Worm (Caenorhabditis elegans) whole organism, L1 larva: ENCODE data around the gene R03H10.11.

Source experiments
- C04F5.9 ChIP-seq: sonication (generic microtip); optimal IDR thresholded peaks from 2 replicates; lab custom pipeline; 2016; ENCODE audit warnings: missing genetic modification characterization, missing compliant biosample characterization
- F16B12.6 ChIP-seq: fragments of 150-350 bp; optimal IDR thresholded peaks from 2 replicates; lab custom pipeline; 2014; ENCODE audit warnings: missing biosample characterization, missing genetic modification characterization
- Y116A8C.19 ChIP-seq: sonication (generic microtip); optimal IDR thresholded peaks from 2 replicates; lab custom pipeline; 2016; ENCODE audit warnings: missing compliant biosample characterization, missing genetic modification characterization, borderline replicate concordance
- aly-2 ChIP-seq: fragments of 150-350 bp; optimal IDR thresholded peaks from 2 replicates; lab custom pipeline; 2014; ENCODE audit warnings: missing biosample characterization, missing genetic modification characterization
- ceh-63 ChIP-seq: fragments of 200-800 bp; sonication (Bioruptor generic); optimal IDR thresholded peaks from 2 replicates; lab custom pipeline; 2018; ENCODE audit warnings: mild to moderate bottlenecking, missing genetic modification characterization, missing compliant biosample characterization
- ceh-8 ChIP-seq: fragments of 200-800 bp; sonication (Bioruptor generic); optimal IDR thresholded peaks from 2 replicates; lab custom pipeline; 2018; ENCODE audit warnings: mild to moderate bottlenecking, missing genetic modification characterization, moderate library complexity, missing compliant biosample characterization
- ceh-90 ChIP-seq: sonication (generic microtip); optimal IDR thresholded peaks from 2 replicates; lab custom pipeline; 2016; ENCODE audit warnings: missing genetic modification characterization, missing compliant biosample characterization
- dsc-1 ChIP-seq: sonication (generic microtip); optimal IDR thresholded peaks from 2 replicates; lab custom pipeline; 2016; ENCODE audit warnings: mild to moderate bottlenecking, missing genetic modification characterization, missing compliant biosample characterization
- efl-1 ChIP-seq, 4 experiments: fragments of 150-350 bp; optimal IDR thresholded peaks in 3 of 4; peaks in 1 of 4; 1 replicate in 1 of 4; 2 replicates in 3 of 4; lab custom pipeline; 2014; ENCODE audit warnings: missing biosample characterization in 2 of 4, missing genetic modification characterization in 2 of 4, missing genetic modification reagents in 2 of 4
- egl-13 ChIP-seq: sonication (generic microtip); optimal IDR thresholded peaks from 2 replicates; lab custom pipeline; 2016; ENCODE audit warnings: missing genotype, missing genetic modification reagents, missing genetic modification characterization, missing compliant biosample characterization
- egl-27 ChIP-seq, 2 experiments: fragments of 150-350 bp in 1 of 2; sonication (generic microtip); optimal IDR thresholded peaks; 3 replicates each; lab custom pipeline; 2017 to 2018; ENCODE audit warnings: missing biosample characterization in 2 of 2, missing genetic modification characterization in 2 of 2, missing genetic modification reagents in 2 of 2
- elt-2 ChIP-seq: sonication (generic microtip); optimal IDR thresholded peaks from 2 replicates; lab custom pipeline; 2016; ENCODE audit warnings: missing genetic modification characterization, mild to moderate bottlenecking, inconsistent platforms, missing compliant biosample characterization, missing genetic modification reagents
- ets-5 ChIP-seq: fragments of 200-800 bp; sonication (Bioruptor generic); IDR thresholded peaks from 2 replicates; pipeline ENCODE4 v1.3.6; 2022; ENCODE audit warnings: missing genetic modification characterization, missing compliant biosample characterization
- fkh-10 ChIP-seq: sonication (generic microtip); optimal IDR thresholded peaks from 2 replicates; lab custom pipeline; 2017; ENCODE audit warnings: missing biosample characterization, missing genetic modification reagents, missing genetic modification characterization
- fos-1 ChIP-seq: fragments of 150-350 bp; optimal IDR thresholded peaks from 2 replicates; lab custom pipeline; 2014; ENCODE audit warnings: missing biosample characterization, missing genetic modification characterization
- hlh-17 ChIP-seq: fragments of 200-800 bp; sonication (Bioruptor generic); optimal IDR thresholded peaks from 2 replicates; lab custom pipeline; 2018; ENCODE audit warnings: missing genetic modification characterization, mild to moderate bottlenecking, missing compliant biosample characterization, moderate library complexity, borderline replicate concordance
- irx-1 ChIP-seq: sonication (generic microtip); optimal IDR thresholded peaks from 2 replicates; lab custom pipeline; 2016; ENCODE audit warnings: missing genetic modification characterization, missing compliant biosample characterization
- isw-1 ChIP-seq: fragments of 200-800 bp; sonication (Bioruptor generic); IDR thresholded peaks from 2 replicates; pipeline ENCODE4 v1.3.6; 2022; ENCODE audit warnings: missing genetic modification characterization, missing compliant biosample characterization
- jun-1 ChIP-seq: fragments of 150-350 bp; optimal IDR thresholded peaks from 2 replicates; lab custom pipeline; 2014; ENCODE audit warnings: missing biosample characterization, missing genetic modification reagents, missing genetic modification characterization
- lin-39 ChIP-seq: fragments of 150-350 bp; optimal IDR thresholded peaks from 2 replicates; lab custom pipeline; 2014; ENCODE audit warnings: missing biosample characterization, missing genetic modification reagents, missing genetic modification characterization
- lir-3 ChIP-seq: sonication (generic microtip); optimal IDR thresholded peaks from 2 replicates; lab custom pipeline; 2016; ENCODE audit warnings: mild to moderate bottlenecking, missing genetic modification characterization, moderate library complexity, missing compliant biosample characterization; ENCODE audit not compliant: poor library complexity
- mep-1 ChIP-seq: fragments of 150-350 bp; optimal IDR thresholded peaks from 2 replicates; lab custom pipeline; 2014; ENCODE audit warnings: missing biosample characterization, missing genetic modification characterization
- nhr-11 ChIP-seq: fragments of 150-350 bp; optimal IDR thresholded peaks from 2 replicates; lab custom pipeline; 2014; ENCODE audit warnings: missing biosample characterization, missing genetic modification characterization
- nhr-85 ChIP-seq: sonication (generic microtip); peaks from one replicate; lab custom pipeline; 2016; ENCODE audit warnings: missing genetic modification characterization, inconsistent platforms, missing compliant biosample characterization
- nhr-90 ChIP-seq: sonication (generic microtip); optimal IDR thresholded peaks from 2 replicates; lab custom pipeline; 2016; ENCODE audit warnings: mild to moderate bottlenecking, missing genetic modification characterization, missing compliant biosample characterization; ENCODE audit not compliant: poor library complexity
- pqm-1 ChIP-seq: sonication (generic microtip); optimal IDR thresholded peaks from 3 replicates; lab custom pipeline; 2017; ENCODE audit warnings: missing biosample characterization, missing genetic modification characterization
- rnt-1 ChIP-seq: sonication (generic microtip); optimal IDR thresholded peaks from 2 replicates; lab custom pipeline; 2016; ENCODE audit warnings: mild to moderate bottlenecking, missing genetic modification characterization, moderate library complexity, missing compliant biosample characterization
- sptf-1 ChIP-seq: fragments of 150-350 bp; optimal IDR thresholded peaks from 2 replicates; lab custom pipeline; 2014; ENCODE audit warnings: missing biosample characterization, missing genetic modification characterization
- swsn-7 ChIP-seq: sonication (generic microtip); optimal IDR thresholded peaks from 2 replicates; lab custom pipeline; 2016; ENCODE audit warnings: missing genetic modification characterization, missing compliant biosample characterization
- tlp-1 ChIP-seq: fragments of 150-350 bp; optimal IDR thresholded peaks from 2 replicates; lab custom pipeline; 2014; ENCODE audit warnings: missing biosample characterization, missing genetic modification characterization
- unc-130 ChIP-seq: fragments of 150-350 bp; optimal IDR thresholded peaks from 2 replicates; lab custom pipeline; 2017; ENCODE audit warnings: missing biosample characterization, missing genetic modification characterization, inconsistent platforms
- unc-62 ChIP-seq: fragments of 150-350 bp; optimal IDR thresholded peaks from 2 replicates; lab custom pipeline; 2014; ENCODE audit warnings: missing biosample characterization, missing genetic modification reagents, missing genetic modification characterization
- unc-86 ChIP-seq: sonication (generic microtip); optimal IDR thresholded peaks from 2 replicates; lab custom pipeline; 2016; ENCODE audit warnings: missing genetic modification characterization, missing compliant biosample characterization
- unc-98 ChIP-seq: fragments of 200-800 bp; sonication (Bioruptor generic); IDR thresholded peaks from 2 replicates; pipeline ENCODE4 v1.3.6; 2022; ENCODE audit warnings: missing genetic modification characterization, missing compliant biosample characterization
- xbp-1 ChIP-seq: sonication (generic microtip); optimal IDR thresholded peaks from 2 replicates; lab custom pipeline; 2016; ENCODE audit warnings: missing genetic modification characterization, missing compliant biosample characterization
- ztf-11 ChIP-seq, 2 experiments: sonication (generic microtip); optimal IDR thresholded peaks; 2 replicates each; lab custom pipeline; 2016 to 2017; ENCODE audit warnings: missing genetic modification characterization in 2 of 2, missing biosample characterization in 1 of 2, missing compliant biosample characterization in 1 of 2

Gene R03H10.11

ce11 chrII:4203729-4204184 is 21.3 kb downstream of the R03H10.11 start, which contains the start of gene mth-1:
TSS of gene mth-1 (minus strand) at chrII:4203779.
- TF ChIP-seq egl-13 (tag; lab: Kevin White, UChicago) (no peak), elt-2 (peak; percentile 97), C04F5.9 (no peak), F16B12.6 (tag; lab: Kevin White, UChicago) (no peak), unc-98 (GFP tag; lab: Robert Waterston, UW) (no peak), efl-1 (optimal IDR thresholded peaks at IDR 0.05; lab: Kevin White, UChicago) (no peak), efl-1 (GFP tag; optimal IDR thresholded peaks at IDR 0.05 in 1 of 2; lab: Kevin White, UChicago) (peak in 1 of 2 experiments; percentile 40), egl-27 (tag; optimal IDR thresholded peaks at IDR 0.05; lab: Kevin White, UChicago) (no peak), ztf-11 (tag; optimal IDR thresholded peaks at IDR 0.05; lab: Kevin White, UChicago) (no peak)

ce11 chrII:4209071-4209747 is 26.7 kb downstream of the R03H10.11 start, which contains the start of gene F31D5.6:
TSS of gene F31D5.6 (plus strand) at chrII:4209697.
- no peak for TF ChIP-seq xbp-1
- no peak for TF ChIP-seq unc-130 (tag; lab: Kevin White, UChicago)

ce11 chrII:4211113-4211512 is 28.6 kb downstream of the R03H10.11 start, which contains the start of gene F31D5.7:
TSS of gene F31D5.7 (plus strand) at chrII:4211413.
- TF ChIP-seq aly-2 (tag; lab: Kevin White, UChicago) (no peak), ceh-90 (tag; lab: Kevin White, UChicago) (no peak), pqm-1 (tag; lab: Kevin White, UChicago) (no peak), lin-39 (tag; lab: Kevin White, UChicago) (no peak), dsc-1 (tag; lab: Kevin White, UChicago) (no peak), ceh-8 (GFP tag; lab: Kevin White, UChicago) (no peak), nhr-11 (tag; lab: Kevin White, UChicago) (no peak), C04F5.9 (no peak)

ce11 chrII:4215318-4215717 is 32.9 kb downstream of the R03H10.11 start, which contains the start of gene F31D5.2:
TSS of gene F31D5.2 (plus strand) at chrII:4215618.
- TF ChIP-seq unc-98 (GFP tag; lab: Robert Waterston, UW) (no peak), mep-1 (tag; lab: Kevin White, UChicago) (no peak), nhr-85 (tag; lab: Kevin White, UChicago) (no peak), C04F5.9 (no peak), swsn-7 (tag; lab: Kevin White, UChicago) (no peak), nhr-90 (tag; lab: Kevin White, UChicago) (no peak), nhr-11 (tag; lab: Kevin White, UChicago) (no peak), hlh-17 (GFP tag; lab: Kevin White, UChicago) (no peak)

ce11 chrII:4219062-4219461 is 36.6 kb downstream of the R03H10.11 start, which contains the start of gene F31D5.1:
TSS of gene F31D5.1 (plus strand) at chrII:4219362.
- no peak for TF ChIP-seq irx-1
- TF ChIP-seq nhr-11 (tag; lab: Kevin White, UChicago): no peak
- no peak for TF ChIP-seq Y116A8C.19 (tag; lab: Kevin White, UChicago)
- no peak for TF ChIP-seq efl-1 (optimal IDR thresholded peaks at IDR 0.05; lab: Kevin White, UChicago)
- TF ChIP-seq efl-1 (GFP tag; optimal IDR thresholded peaks at IDR 0.05 in 1 of 2; lab: Kevin White, UChicago): no peak
- TF ChIP-seq ceh-63 (GFP tag; lab: Kevin White, UChicago): no peak
- no peak for TF ChIP-seq fkh-10 (GFP tag; lab: Kevin White, UChicago)
- TF ChIP-seq unc-130 (tag; lab: Kevin White, UChicago): no peak
- TF ChIP-seq tlp-1: no peak
- TF ChIP-seq rnt-1: no peak
- no peak for TF ChIP-seq unc-62 (GFP tag; lab: Kevin White, UChicago)
- no peak for TF ChIP-seq jun-1 (tag; lab: Kevin White, UChicago)
- no peak for TF ChIP-seq unc-86
- no peak for TF ChIP-seq isw-1 (GFP tag; lab: Robert Waterston, UW)
- TF ChIP-seq fos-1: no peak
- TF ChIP-seq lir-3 (tag; lab: Kevin White, UChicago): no peak
- no peak for TF ChIP-seq mep-1 (tag; lab: Kevin White, UChicago)
- no peak for TF ChIP-seq sptf-1
- no peak for TF ChIP-seq ets-5 (GFP tag; lab: Robert Waterston, UW)
